Fruit fly (Drosophila melanogaster): Measurements from ENCODE around the gene betaTub85D.

- no peak for TF ChIP-seq CG8478 (optimal IDR thresholded peaks at IDR 0.05)
- no peak for TF ChIP-seq CTCF (optimal IDR thresholded peaks at IDR 0.05)
These were observed 2.0 kb downstream of the betaTub85D start, which contains the start of gene CG44261 for dm6 chr3R:9408069-9408468.
